Fruit fly (Drosophila melanogaster) whole organism, embryonic: ENCODE results near the gene CG31265.

Source experiments
- Adf1 ChIP-seq: fragments of 200-800 bp; sonication (Bioruptor generic); IDR thresholded peaks from 2 replicates; pipeline ENCODE4 v1.3.6; 2022; ENCODE audit warnings: missing biosample characterization, missing genetic modification characterization
- CG3838 ChIP-seq: fragments of 200-800 bp; sonication (Bioruptor generic); optimal IDR thresholded peaks from 3 replicates; lab custom pipeline; 2016; ENCODE audit warnings: missing biosample characterization, missing genetic modification characterization

- TF ChIP-seq CG3838 (GFP tag; lab: Kevin White, UChicago) (no peak), Adf1 (GFP tag; lab: Robert Waterston, UW) (no peak)
Observed at dm6 chr3R:17120165-17120564, 7.8 kb upstream of the CG31265 start, which contains the start of gene CG34278.
